Worm (Caenorhabditis elegans): ENCODE results near the gene srx-6.

- TF ChIP-seq nfya-1 (tag; optimal IDR thresholded peaks at IDR 0.05; ENCODE audit: insufficient read depth) (no peak), skn-1 (tag; optimal IDR thresholded peaks at IDR 0.05) (no peak), nhr-12 (tag; optimal IDR thresholded peaks at IDR 0.05) (no peak), mml-1 (tag; optimal IDR thresholded peaks at IDR 0.05) (no peak), nhr-11 (tag; optimal IDR thresholded peaks at IDR 0.05) (no peak), ceh-16 (tag; optimal IDR thresholded peaks at IDR 0.05) (no peak), snpc-4 (tag; optimal IDR thresholded peaks at IDR 0.05) (no peak), ztf-11 (tag; optimal IDR thresholded peaks at IDR 0.05) (no peak), ama-1 (optimal IDR thresholded peaks at IDR 0.05) (no peak), pha-4 (tag; optimal IDR thresholded peaks at IDR 0.05) (no peak), nhr-23 (tag; optimal IDR thresholded peaks at IDR 0.05) (no peak)
Measured at ce11 chrV:7339831-7340230, 26.7 kb upstream of the srx-6 start, which contains the start of gene srh-187.

Data from whole organism, L3 larva.